Worm (Caenorhabditis elegans): Measurements from ENCODE around the gene F36H5.8.

F36H5.8 gene

DNA sequence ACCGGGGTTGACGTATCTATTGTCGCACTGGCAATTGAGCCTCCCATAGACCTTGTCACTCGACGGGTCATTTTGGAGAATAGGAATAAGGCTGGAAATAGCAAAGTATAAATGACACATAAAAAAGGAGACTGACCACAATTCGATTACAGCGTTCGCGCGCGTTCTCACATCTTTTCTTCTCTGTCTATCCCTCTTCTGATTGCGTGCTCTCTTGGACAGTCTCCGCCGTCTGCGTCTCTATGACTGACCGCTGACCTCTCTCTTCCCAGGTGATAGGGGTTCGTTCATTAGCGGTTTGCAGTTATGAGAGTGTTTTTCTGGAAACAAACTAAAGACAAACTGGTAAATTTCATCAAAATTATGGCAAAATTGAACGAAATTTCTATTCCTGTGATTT is 14.1 kb downstream of the F36H5.8 start, which contains the start of gene ceh-83:
TSS of gene ceh-83 (minus strand) at position 181 of the 400 bp plus-strand sequence.
- no peak for TF ChIP-seq T22C8.4 (GFP tag; IDR thresholded peaks at IDR 0.05)
- no peak for TF ChIP-seq klf-2 (GFP tag; conservative IDR thresholded peaks at IDR 0.05)
- TF ChIP-seq ztf-29 (GFP tag; IDR thresholded peaks at IDR 0.05): no peak
- TF ChIP-seq flt-1 (GFP tag; IDR thresholded peaks at IDR 0.05): no peak
- no peak for TF ChIP-seq cog-1 (tag; optimal IDR thresholded peaks at IDR 0.05)
- TF ChIP-seq ztf-23 (GFP tag; IDR thresholded peaks at IDR 0.05): no peak
- no peak for TF ChIP-seq ref-1 (GFP tag; conservative IDR thresholded peaks at IDR 0.05)
- TF ChIP-seq med-1 (GFP tag; optimal IDR thresholded peaks at IDR 0.05; ENCODE audit: insufficient read depth): no peak
- no peak for TF ChIP-seq tab-1 (GFP tag; IDR thresholded peaks at IDR 0.05)

DNA sequence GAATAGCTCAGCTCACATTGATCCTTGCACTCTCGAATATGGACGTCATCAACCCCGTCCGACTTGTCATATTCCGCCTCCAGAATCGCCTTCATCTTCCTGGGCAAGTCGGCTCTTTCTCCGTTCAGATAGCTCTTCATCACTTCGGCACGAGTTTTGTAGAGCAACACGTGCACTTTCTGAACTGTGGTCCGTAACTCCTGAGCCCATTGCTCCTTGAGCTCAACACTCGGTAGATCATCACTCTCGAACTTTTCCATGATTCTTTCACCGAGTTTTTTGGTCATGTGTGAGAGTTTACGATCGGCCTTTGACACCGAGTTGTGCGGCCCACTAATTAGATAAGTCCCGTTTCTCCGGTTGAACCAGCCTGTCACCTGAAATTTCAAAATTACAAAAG is 15.3 kb downstream of the F36H5.8 start:
- TF ChIP-seq ref-1 (GFP tag; conservative IDR thresholded peaks at IDR 0.05) (no peak), T22C8.4 (GFP tag; IDR thresholded peaks at IDR 0.05) (no peak), tab-1 (GFP tag; IDR thresholded peaks at IDR 0.05) (no peak), klf-2 (GFP tag; conservative IDR thresholded peaks at IDR 0.05) (no peak), med-1 (GFP tag; optimal IDR thresholded peaks at IDR 0.05; ENCODE audit: insufficient read depth) (no peak)

DNA sequence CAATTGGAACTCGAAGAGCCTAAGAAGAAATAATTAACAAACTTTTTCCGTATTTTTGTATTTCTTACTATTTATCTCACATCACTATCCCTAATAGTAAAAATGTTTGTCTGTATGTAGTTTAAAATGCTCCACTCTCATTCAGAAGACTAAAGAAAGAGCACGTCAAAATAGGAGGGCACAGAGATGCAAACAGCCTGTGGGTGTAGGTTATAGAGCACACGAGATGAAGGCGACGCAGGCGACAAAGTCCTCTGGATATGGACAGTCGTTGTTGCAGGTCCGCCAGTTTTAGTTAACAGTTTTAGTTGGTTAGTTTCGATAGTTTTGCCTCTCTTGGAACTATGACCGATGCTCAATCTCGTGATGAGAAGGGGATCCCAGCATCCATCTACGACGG is 18.6 kb downstream of the F36H5.8 start, which contains the start of gene ceh-82:
TSS of gene ceh-82 (plus strand) at position 301 of the 400 bp plus-strand sequence.
- TF ChIP-seq ztf-23 (GFP tag; IDR thresholded peaks at IDR 0.05): no peak
- TF ChIP-seq klf-2 (GFP tag; conservative IDR thresholded peaks at IDR 0.05): no peak
- TF ChIP-seq cog-1 (tag; optimal IDR thresholded peaks at IDR 0.05): no peak
- no peak for TF ChIP-seq ref-1 (GFP tag; conservative IDR thresholded peaks at IDR 0.05)
- TF ChIP-seq med-1 (GFP tag; optimal IDR thresholded peaks at IDR 0.05; ENCODE audit: insufficient read depth): no peak
- no peak for TF ChIP-seq ztf-29 (GFP tag; IDR thresholded peaks at IDR 0.05)
- no peak for TF ChIP-seq T22C8.4 (GFP tag; IDR thresholded peaks at IDR 0.05)
- no peak for TF ChIP-seq flt-1 (GFP tag; IDR thresholded peaks at IDR 0.05)
- TF ChIP-seq tab-1 (GFP tag; IDR thresholded peaks at IDR 0.05): no peak

DNA sequence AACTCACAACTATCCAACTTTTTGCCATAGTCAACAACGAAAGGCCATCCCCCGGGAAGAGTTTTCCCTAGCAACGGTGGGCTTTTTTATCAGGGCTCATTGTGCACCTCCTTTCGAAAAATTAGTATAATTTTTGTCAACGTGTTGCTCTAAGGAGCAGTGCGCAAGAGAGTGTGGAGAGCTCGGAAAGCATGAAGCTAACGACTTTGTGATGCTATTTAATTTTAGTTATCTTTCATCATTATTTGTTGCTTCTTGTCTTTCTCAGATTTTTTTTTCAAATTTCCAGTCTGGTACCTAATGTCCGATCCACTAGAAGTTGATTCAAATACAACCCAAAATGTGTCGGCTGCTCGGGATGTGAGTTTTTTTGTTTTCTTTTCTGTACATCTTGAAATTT is 20.4 kb downstream of the F36H5.8 start, which contains the start of gene ceh-81:
TSS of gene ceh-81 (plus strand) at position 301 of the 400 bp plus-strand sequence.
- TF ChIP-seq ref-1 (GFP tag; conservative IDR thresholded peaks at IDR 0.05): no peak
- no peak for TF ChIP-seq klf-2 (GFP tag; conservative IDR thresholded peaks at IDR 0.05)
- no peak for TF ChIP-seq cog-1 (tag; optimal IDR thresholded peaks at IDR 0.05)
- no peak for TF ChIP-seq flt-1 (GFP tag; IDR thresholded peaks at IDR 0.05)
- no peak for TF ChIP-seq T22C8.4 (GFP tag; IDR thresholded peaks at IDR 0.05)
- no peak for TF ChIP-seq tab-1 (GFP tag; IDR thresholded peaks at IDR 0.05)
- no peak for TF ChIP-seq med-1 (GFP tag; optimal IDR thresholded peaks at IDR 0.05; ENCODE audit: insufficient read depth)
- TF ChIP-seq ztf-23 (GFP tag; IDR thresholded peaks at IDR 0.05): no peak
- no peak for TF ChIP-seq ztf-29 (GFP tag; IDR thresholded peaks at IDR 0.05)

DNA sequence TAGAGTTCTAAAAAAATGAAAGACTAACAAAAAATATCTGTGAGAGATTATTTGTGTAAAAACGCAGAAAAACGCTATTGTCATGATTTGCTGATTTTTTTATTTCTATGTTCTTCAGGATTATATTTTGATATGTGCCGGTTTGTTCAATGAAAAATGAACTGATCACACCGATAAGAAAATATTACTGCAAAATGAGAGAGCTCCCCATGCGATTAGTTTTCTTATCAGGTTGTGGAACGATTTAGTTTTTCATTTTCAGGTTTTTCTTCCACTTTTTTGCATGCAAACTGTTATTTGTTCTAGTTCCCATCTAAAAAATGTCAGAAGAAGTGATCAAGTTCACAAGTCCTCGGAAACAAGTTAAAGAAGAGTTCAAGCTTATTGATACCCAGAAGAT is 22.2 kb downstream of the F36H5.8 start, which contains the start of gene btb-9:
TSS of gene btb-9 (plus strand) at position 254 of the 400 bp plus-strand sequence.
- TF ChIP-seq klf-2 (GFP tag; conservative IDR thresholded peaks at IDR 0.05) (no peak), tab-1 (GFP tag; IDR thresholded peaks at IDR 0.05) (no peak), ztf-23 (GFP tag; IDR thresholded peaks at IDR 0.05) (no peak), cog-1 (tag; optimal IDR thresholded peaks at IDR 0.05) (no peak), ztf-29 (GFP tag; IDR thresholded peaks at IDR 0.05) (no peak), T22C8.4 (GFP tag; IDR thresholded peaks at IDR 0.05) (no peak), ref-1 (GFP tag; conservative IDR thresholded peaks at IDR 0.05) (no peak), flt-1 (GFP tag; IDR thresholded peaks at IDR 0.05) (no peak), med-1 (GFP tag; optimal IDR thresholded peaks at IDR 0.05; ENCODE audit: insufficient read depth) (no peak)

DNA sequence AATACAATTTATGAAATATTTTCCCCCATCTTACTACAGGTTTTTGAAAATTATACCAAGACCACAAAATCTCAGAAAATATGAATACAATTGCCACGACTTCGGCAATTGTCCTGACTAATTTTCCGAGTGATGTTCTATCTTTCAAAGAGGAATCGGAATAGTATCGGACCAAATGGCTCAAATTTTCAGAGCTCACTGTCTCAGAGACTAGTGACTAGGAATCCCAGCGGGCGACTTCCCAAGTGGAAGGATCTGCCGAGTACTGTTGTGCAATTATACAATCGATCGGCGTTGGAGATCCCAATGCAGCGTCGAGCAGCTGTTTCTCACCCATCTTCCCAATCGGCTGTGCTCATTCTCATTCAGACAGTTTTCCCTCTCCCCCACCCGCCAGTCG is 24.8 kb downstream of the F36H5.8 start, which contains the start of gene F45C12.17:
TSS of gene F45C12.17 (plus strand) at position 377 of the 400 bp plus-strand sequence.
- TF ChIP-seq ztf-29 (GFP tag; IDR thresholded peaks at IDR 0.05) (no peak), flt-1 (GFP tag; IDR thresholded peaks at IDR 0.05) (0 out of 2 replicates have a peak, but pooled peaks have one; percentile 21)

DNA sequence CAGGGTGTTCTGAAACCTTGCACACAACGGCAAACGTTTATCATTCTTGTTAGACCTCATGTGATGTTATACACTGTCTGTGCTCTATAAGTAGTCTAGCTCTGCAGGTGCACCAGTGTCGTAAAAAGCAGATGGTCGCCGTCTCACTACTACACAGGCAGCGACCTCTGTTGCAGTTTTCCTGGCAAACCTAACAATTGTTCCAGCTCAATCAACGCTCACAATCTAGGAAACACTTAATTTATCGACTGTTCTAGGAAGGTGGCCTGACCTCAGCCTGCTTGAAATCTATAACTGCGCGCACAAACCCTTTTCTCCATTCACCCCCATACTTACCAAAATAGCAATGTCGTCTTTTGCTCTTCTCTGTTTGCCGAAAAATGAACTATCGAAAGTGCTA is 26.2 kb downstream of the F36H5.8 start, which contains the start of gene fbxb-11:
TSS of gene fbxb-11 (plus strand) at position 301 of the 400 bp plus-strand sequence.
- TF ChIP-seq T22C8.4 (GFP tag; IDR thresholded peaks at IDR 0.05) (no peak), ztf-23 (GFP tag; IDR thresholded peaks at IDR 0.05) (no peak), med-1 (GFP tag; optimal IDR thresholded peaks at IDR 0.05; ENCODE audit: insufficient read depth) (no peak), ref-1 (GFP tag; conservative IDR thresholded peaks at IDR 0.05) (no peak), tab-1 (GFP tag; IDR thresholded peaks at IDR 0.05) (no peak), ztf-29 (GFP tag; IDR thresholded peaks at IDR 0.05) (no peak), flt-1 (GFP tag; IDR thresholded peaks at IDR 0.05) (no peak), klf-2 (GFP tag; conservative IDR thresholded peaks at IDR 0.05) (no peak), cog-1 (tag; optimal IDR thresholded peaks at IDR 0.05) (no peak)

DNA sequence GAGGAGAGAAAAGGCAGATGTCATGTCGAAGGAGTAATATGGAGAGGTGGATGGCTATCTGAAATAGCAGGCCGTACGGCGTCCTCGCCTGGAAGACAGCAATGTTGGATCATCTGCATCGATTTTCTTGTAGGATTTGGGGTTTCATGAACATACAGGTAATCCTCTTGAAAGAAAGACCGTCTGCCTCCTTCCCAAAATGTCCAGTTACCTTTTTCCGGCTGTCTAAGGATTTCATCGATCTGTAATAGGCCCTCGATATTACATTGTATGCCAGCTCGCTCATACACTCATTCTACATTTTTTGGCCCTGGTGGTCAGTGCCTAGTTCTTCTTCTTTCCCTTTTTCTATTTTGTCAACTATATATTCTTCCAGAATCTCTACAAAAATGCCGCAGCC is 28.1 kb downstream of the F36H5.8 start, which contains the start of the genes fbxb-5 and btb-8:
TSS of gene fbxb-5 (minus strand) at position 101 of the 400 bp plus-strand sequence.
TSS of gene btb-8 (plus strand) at position 377 of the 400 bp plus-strand sequence.
- no peak for TF ChIP-seq flt-1 (GFP tag; IDR thresholded peaks at IDR 0.05)
- TF ChIP-seq med-1 (GFP tag; optimal IDR thresholded peaks at IDR 0.05; ENCODE audit: insufficient read depth): no peak
- no peak for TF ChIP-seq T22C8.4 (GFP tag; IDR thresholded peaks at IDR 0.05)
- no peak for TF ChIP-seq klf-2 (GFP tag; conservative IDR thresholded peaks at IDR 0.05)
- no peak for TF ChIP-seq ztf-23 (GFP tag; IDR thresholded peaks at IDR 0.05)
- no peak for TF ChIP-seq tab-1 (GFP tag; IDR thresholded peaks at IDR 0.05)
- TF ChIP-seq cog-1 (tag; optimal IDR thresholded peaks at IDR 0.05): no peak
- no peak for TF ChIP-seq ref-1 (GFP tag; conservative IDR thresholded peaks at IDR 0.05)
- TF ChIP-seq ztf-29 (GFP tag; IDR thresholded peaks at IDR 0.05): no peak

DNA sequence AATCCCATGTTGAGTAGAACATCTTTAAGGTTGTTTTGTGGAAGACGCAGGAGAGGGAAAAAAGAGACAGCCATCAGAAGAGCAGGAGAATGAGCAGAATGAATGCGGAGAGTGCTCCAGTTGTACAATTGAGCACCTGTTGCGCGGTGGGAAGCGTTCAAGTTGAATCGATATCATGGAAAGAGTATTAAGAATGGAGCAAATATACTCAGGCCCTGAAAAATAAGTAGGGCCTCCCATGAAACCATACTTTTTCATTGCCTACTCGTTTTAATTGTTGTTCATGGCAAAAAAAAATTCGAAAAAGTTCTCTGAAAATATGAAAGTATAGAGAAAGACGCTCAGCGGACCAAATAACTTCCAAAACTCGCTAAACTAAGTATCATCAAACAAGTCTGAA is 31.3 kb downstream of the F36H5.8 start, which contains the start of gene fbxb-48:
TSS of gene fbxb-48 (minus strand) at position 101 of the 400 bp plus-strand sequence.
- TF ChIP-seq tab-1 (GFP tag; IDR thresholded peaks at IDR 0.05) (no peak), ref-1 (GFP tag; conservative IDR thresholded peaks at IDR 0.05) (no peak), T22C8.4 (GFP tag; IDR thresholded peaks at IDR 0.05) (no peak)

DNA sequence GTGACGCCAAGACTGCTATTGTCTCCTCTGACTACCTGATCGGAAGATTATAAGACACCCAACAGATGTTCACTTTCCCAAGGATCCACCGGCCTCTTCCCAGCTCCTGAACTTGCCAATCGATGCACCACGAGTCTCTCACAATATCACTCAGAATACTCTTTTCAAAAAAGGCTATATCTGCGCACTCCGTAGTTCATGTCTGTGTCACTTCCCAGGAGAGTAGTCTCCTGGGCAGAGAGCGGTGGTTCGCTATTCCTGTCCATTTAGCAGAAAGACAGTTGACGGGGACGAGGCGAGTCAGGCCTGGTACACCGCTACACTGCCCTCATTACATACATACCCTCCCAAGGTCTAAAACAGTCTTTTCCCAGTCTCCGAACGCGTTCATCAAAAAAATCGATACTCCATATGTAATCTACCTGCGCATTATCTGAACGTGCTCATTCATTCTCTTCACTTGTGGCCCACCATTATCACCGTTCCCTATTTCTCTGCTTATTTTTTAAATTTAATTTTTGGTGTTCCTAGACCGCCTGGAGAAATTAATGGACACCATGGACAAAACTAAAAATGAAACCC is 35.6 kb downstream of the F36H5.8 start, which contains the start of gene btb-6:
TSS of gene btb-6 (plus strand) at position 532 of the 582 bp plus-strand sequence.
- TF ChIP-seq med-1 (GFP tag; optimal IDR thresholded peaks at IDR 0.05; ENCODE audit: insufficient read depth): no peak
- no peak for TF ChIP-seq ref-1 (GFP tag; conservative IDR thresholded peaks at IDR 0.05)
- 0 out of 2 replicates have a peak, but pooled peaks have one; percentile 53 for TF ChIP-seq tab-1 (GFP tag; IDR thresholded peaks at IDR 0.05)

Data from whole organism, midembryonic.